Worm (Caenorhabditis elegans) whole organism, L1 larva: ENCODE data around the gene Y65A5A.24.

Source experiments
- C16A3.4 ChIP-seq: fragments of 150-350 bp; optimal IDR thresholded peaks from 2 replicates; lab custom pipeline; 2014; ENCODE audit warnings: missing biosample characterization, missing genetic modification characterization
- Y116A8C.19 ChIP-seq: sonication (generic microtip); optimal IDR thresholded peaks from 2 replicates; lab custom pipeline; 2016; ENCODE audit warnings: missing compliant biosample characterization, missing genetic modification characterization, borderline replicate concordance
- aly-2 ChIP-seq: fragments of 150-350 bp; optimal IDR thresholded peaks from 2 replicates; lab custom pipeline; 2014; ENCODE audit warnings: missing biosample characterization, missing genetic modification characterization
- ama-1 ChIP-seq: fragments of 150-350 bp; optimal IDR thresholded peaks from 2 replicates; lab custom pipeline; 2014
- blmp-1 ChIP-seq: fragments of 150-350 bp; optimal IDR thresholded peaks from 2 replicates; lab custom pipeline; 2014; ENCODE audit warnings: missing biosample characterization, missing genetic modification characterization
- ceh-63 ChIP-seq: fragments of 200-800 bp; sonication (Bioruptor generic); optimal IDR thresholded peaks from 2 replicates; lab custom pipeline; 2018; ENCODE audit warnings: mild to moderate bottlenecking, missing genetic modification characterization, missing compliant biosample characterization
- ceh-82 ChIP-seq, 3 experiments: fragments of 150-350 bp in 1 of 3; sonication (generic microtip) in 2 of 3; optimal IDR thresholded peaks; 2 replicates each; lab custom pipeline; 2014 to 2017; ENCODE audit warnings: missing biosample characterization in 3 of 3, missing genetic modification characterization in 3 of 3
- ces-1 ChIP-seq: fragments of 150-350 bp; optimal IDR thresholded peaks from 2 replicates; lab custom pipeline; 2014; ENCODE audit warnings: missing biosample characterization, missing genetic modification reagents, missing genetic modification characterization
- dpl-1 ChIP-seq, 3 experiments: fragments of 150-350 bp in 2 of 3; sonication (generic microtip) in 1 of 3; optimal IDR thresholded peaks; 2 replicates each; lab custom pipeline; 2014 to 2017; ENCODE audit warnings: missing biosample characterization in 3 of 3, missing genetic modification characterization in 3 of 3, missing genetic modification reagents in 3 of 3
- dsc-1 ChIP-seq: sonication (generic microtip); optimal IDR thresholded peaks from 2 replicates; lab custom pipeline; 2016; ENCODE audit warnings: mild to moderate bottlenecking, missing genetic modification characterization, missing compliant biosample characterization
- efl-1 ChIP-seq, 4 experiments: fragments of 150-350 bp; optimal IDR thresholded peaks in 3 of 4; peaks in 1 of 4; 1 replicate in 1 of 4; 2 replicates in 3 of 4; lab custom pipeline; 2014; ENCODE audit warnings: missing biosample characterization in 2 of 4, missing genetic modification characterization in 2 of 4, missing genetic modification reagents in 2 of 4
- efl-3 ChIP-seq: fragments of 200-800 bp; sonication (Bioruptor generic); optimal IDR thresholded peaks from 2 replicates; lab custom pipeline; 2018; ENCODE audit warnings: mild to moderate bottlenecking, missing genetic modification characterization, missing compliant biosample characterization
- egl-27 ChIP-seq, 2 experiments: fragments of 150-350 bp in 1 of 2; sonication (generic microtip); optimal IDR thresholded peaks; 3 replicates each; lab custom pipeline; 2017 to 2018; ENCODE audit warnings: missing biosample characterization in 2 of 2, missing genetic modification characterization in 2 of 2, missing genetic modification reagents in 2 of 2
- elt-2 ChIP-seq: sonication (generic microtip); optimal IDR thresholded peaks from 2 replicates; lab custom pipeline; 2016; ENCODE audit warnings: missing genetic modification characterization, mild to moderate bottlenecking, inconsistent platforms, missing compliant biosample characterization, missing genetic modification reagents
- fkh-10 ChIP-seq: sonication (generic microtip); optimal IDR thresholded peaks from 2 replicates; lab custom pipeline; 2017; ENCODE audit warnings: missing biosample characterization, missing genetic modification reagents, missing genetic modification characterization
- fkh-8 ChIP-seq: sonication (generic microtip); optimal IDR thresholded peaks from 2 replicates; lab custom pipeline; 2016; ENCODE audit warnings: mild to moderate bottlenecking, missing genetic modification characterization, missing compliant biosample characterization
- irx-1 ChIP-seq: sonication (generic microtip); optimal IDR thresholded peaks from 2 replicates; lab custom pipeline; 2016; ENCODE audit warnings: missing genetic modification characterization, missing compliant biosample characterization
- isw-1 ChIP-seq: fragments of 200-800 bp; sonication (Bioruptor generic); IDR thresholded peaks from 2 replicates; pipeline ENCODE4 v1.3.6; 2022; ENCODE audit warnings: missing genetic modification characterization, missing compliant biosample characterization
- lin-14 ChIP-seq: fragments of 200-800 bp; sonication (Bioruptor generic); optimal IDR thresholded peaks from 2 replicates; lab custom pipeline; 2018; ENCODE audit warnings: mild to moderate bottlenecking, missing genetic modification characterization, moderate library complexity, missing compliant biosample characterization
- lin-35 ChIP-seq, 2 experiments: fragments of 150-350 bp; optimal IDR thresholded peaks; 2 replicates each; lab custom pipeline; 2014; ENCODE audit warnings: missing biosample characterization in 2 of 2, missing genetic modification characterization in 2 of 2, missing genetic modification reagents in 2 of 2
- lin-39 ChIP-seq: fragments of 150-350 bp; optimal IDR thresholded peaks from 2 replicates; lab custom pipeline; 2014; ENCODE audit warnings: missing biosample characterization, missing genetic modification reagents, missing genetic modification characterization
- lir-3 ChIP-seq: sonication (generic microtip); optimal IDR thresholded peaks from 2 replicates; lab custom pipeline; 2016; ENCODE audit warnings: mild to moderate bottlenecking, missing genetic modification characterization, moderate library complexity, missing compliant biosample characterization; ENCODE audit not compliant: poor library complexity
- mab-9 ChIP-seq: fragments of 200-800 bp; sonication (Bioruptor generic); IDR thresholded peaks from 2 replicates; pipeline ENCODE4 v1.3.6; 2022; ENCODE audit warnings: missing genetic modification reagents, missing genetic modification characterization, missing compliant biosample characterization
- mdl-1 ChIP-seq, 2 experiments: fragments of 150-350 bp; optimal IDR thresholded peaks; 2 replicates each; lab custom pipeline; 2014 to 2017; ENCODE audit warnings: missing biosample characterization in 2 of 2, missing genetic modification characterization in 2 of 2, inconsistent platforms in 1 of 2
- mef-2 ChIP-seq: fragments of 150-350 bp; optimal IDR thresholded peaks from 2 replicates; lab custom pipeline; 2014; ENCODE audit warnings: missing biosample characterization, missing genetic modification characterization
- mep-1 ChIP-seq: fragments of 150-350 bp; optimal IDR thresholded peaks from 2 replicates; lab custom pipeline; 2014; ENCODE audit warnings: missing biosample characterization, missing genetic modification characterization
- nhr-11 ChIP-seq: fragments of 150-350 bp; optimal IDR thresholded peaks from 2 replicates; lab custom pipeline; 2014; ENCODE audit warnings: missing biosample characterization, missing genetic modification characterization
- nhr-12 ChIP-seq: sonication (generic microtip); optimal IDR thresholded peaks from 2 replicates; lab custom pipeline; 2017; ENCODE audit warnings: missing biosample characterization, missing genetic modification characterization
- nhr-19 ChIP-seq: fragments of 200-800 bp; sonication (Bioruptor generic); conservative IDR thresholded peaks from 2 replicates; pipeline ENCODE4 v1.3.6; 2022; ENCODE audit warnings: missing genetic modification characterization, missing compliant biosample characterization
- nhr-237 ChIP-seq: fragments of 150-350 bp; optimal IDR thresholded peaks from 2 replicates; lab custom pipeline; 2014; ENCODE audit warnings: missing biosample characterization, missing genetic modification characterization
- nhr-47 ChIP-seq: sonication (generic microtip); optimal IDR thresholded peaks from 2 replicates; lab custom pipeline; 2016; ENCODE audit warnings: mild to moderate bottlenecking, missing genetic modification characterization, moderate library complexity, missing compliant biosample characterization
- nhr-71 ChIP-seq: sonication (generic microtip); optimal IDR thresholded peaks from 2 replicates; lab custom pipeline; 2016; ENCODE audit warnings: mild to moderate bottlenecking, missing genetic modification characterization, moderate library complexity, missing compliant biosample characterization
- nhr-84 ChIP-seq: sonication (generic microtip); optimal IDR thresholded peaks from 2 replicates; lab custom pipeline; 2017; ENCODE audit warnings: missing biosample characterization, missing genetic modification characterization
- pag-3 ChIP-seq: sonication (generic microtip); optimal IDR thresholded peaks from 2 replicates; lab custom pipeline; 2017; ENCODE audit warnings: missing genetic modification characterization, mild to moderate bottlenecking, missing compliant biosample characterization, antibody characterized with exemption, borderline replicate concordance; ENCODE audit not compliant: insufficient read depth
- rnt-1 ChIP-seq: sonication (generic microtip); optimal IDR thresholded peaks from 2 replicates; lab custom pipeline; 2016; ENCODE audit warnings: mild to moderate bottlenecking, missing genetic modification characterization, moderate library complexity, missing compliant biosample characterization
- swsn-7 ChIP-seq: sonication (generic microtip); optimal IDR thresholded peaks from 2 replicates; lab custom pipeline; 2016; ENCODE audit warnings: missing genetic modification characterization, missing compliant biosample characterization
- tbx-2 ChIP-seq: sonication (generic microtip); optimal IDR thresholded peaks from 2 replicates; lab custom pipeline; 2016; ENCODE audit warnings: missing genetic modification characterization, missing compliant biosample characterization
- tlp-1 ChIP-seq: fragments of 150-350 bp; optimal IDR thresholded peaks from 2 replicates; lab custom pipeline; 2014; ENCODE audit warnings: missing biosample characterization, missing genetic modification characterization
- unc-130 ChIP-seq: fragments of 150-350 bp; optimal IDR thresholded peaks from 2 replicates; lab custom pipeline; 2017; ENCODE audit warnings: missing biosample characterization, missing genetic modification characterization, inconsistent platforms
- unc-30 ChIP-seq: sonication (generic microtip); optimal IDR thresholded peaks from 2 replicates; lab custom pipeline; 2017; ENCODE audit warnings: missing biosample characterization, missing genetic modification characterization
- unc-98 ChIP-seq: fragments of 200-800 bp; sonication (Bioruptor generic); IDR thresholded peaks from 2 replicates; pipeline ENCODE4 v1.3.6; 2022; ENCODE audit warnings: missing genetic modification characterization, missing compliant biosample characterization
- vab-15 ChIP-seq: sonication (generic microtip); optimal IDR thresholded peaks from 2 replicates; lab custom pipeline; 2017; ENCODE audit warnings: missing genotype, mild to moderate bottlenecking, missing genetic modification characterization, missing compliant biosample characterization
- zag-1 ChIP-seq: fragments of 150-350 bp; optimal IDR thresholded peaks from 2 replicates; lab custom pipeline; 2014; ENCODE audit warnings: missing biosample characterization, missing genetic modification characterization
- zip-4 ChIP-seq: fragments of 200-800 bp; sonication (Bioruptor generic); optimal IDR thresholded peaks from 2 replicates; lab custom pipeline; 2018; ENCODE audit warnings: mild to moderate bottlenecking, missing genetic modification characterization, moderate library complexity, missing compliant biosample characterization
- ztf-11 ChIP-seq, 2 experiments: sonication (generic microtip); optimal IDR thresholded peaks; 2 replicates each; lab custom pipeline; 2016 to 2017; ENCODE audit warnings: missing genetic modification characterization in 2 of 2, missing biosample characterization in 1 of 2, missing compliant biosample characterization in 1 of 2
- ztf-4 ChIP-seq: fragments of 150-350 bp; optimal IDR thresholded peaks from 2 replicates; lab custom pipeline; 2014; ENCODE audit warnings: missing biosample characterization, missing genetic modification characterization

The Y65A5A.24 gene

DNA sequence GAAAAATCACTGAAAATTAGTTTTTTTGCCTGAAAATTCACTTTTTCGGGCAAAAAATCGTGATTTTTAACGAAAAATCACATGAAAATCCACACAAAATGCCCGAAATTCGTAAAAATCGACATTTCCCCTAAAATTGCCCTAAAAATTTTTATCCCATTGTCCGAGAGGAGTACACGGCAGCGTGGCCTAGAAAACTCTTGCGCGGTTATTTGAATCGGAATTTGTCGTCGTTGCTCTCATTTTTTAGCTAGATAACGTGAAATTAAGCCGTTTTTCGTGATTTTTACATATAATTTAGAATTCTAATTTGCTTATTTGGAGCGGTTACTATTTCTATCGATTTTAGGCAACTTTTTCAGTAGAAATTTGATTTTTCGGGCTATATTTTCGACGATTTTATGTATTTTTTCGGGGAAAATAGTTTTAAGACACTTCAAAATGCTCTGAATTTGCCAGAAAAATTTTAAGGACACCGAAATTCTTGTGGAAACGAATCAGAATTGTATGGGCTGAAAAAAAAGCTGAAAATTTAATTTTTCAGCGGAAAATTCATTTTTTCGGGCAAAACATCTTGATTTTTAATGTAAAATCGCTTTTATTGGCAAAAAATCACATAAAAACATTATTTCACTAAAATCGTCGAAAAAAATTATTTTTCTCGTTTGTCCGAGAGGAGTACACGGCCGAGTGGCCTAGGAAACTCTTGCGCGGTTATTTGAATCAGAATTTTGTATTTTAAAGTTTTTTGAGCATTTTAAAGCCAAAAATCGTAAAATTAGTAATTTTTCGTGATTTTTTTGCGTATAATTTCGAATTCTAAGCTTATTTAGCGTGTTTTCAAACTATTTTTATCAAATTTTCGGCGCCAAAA is 21.6 kb downstream of the Y65A5A.24 start (continued):
- peak; percentile 100 for TF ChIP-seq rnt-1 (tag; lab: Kevin White, UChicago)
- no peak for TF ChIP-seq mef-2 (tag; lab: Kevin White, UChicago)
- TF ChIP-seq elt-2: peak; percentile 72
- TF ChIP-seq mep-1 (tag; lab: Kevin White, UChicago): peak; percentile 67
- TF ChIP-seq isw-1: peak; percentile 73
- TF ChIP-seq lir-3 (tag; lab: Kevin White, UChicago): peak; percentile 98
- TF ChIP-seq aly-2: peak; percentile 62
- TF ChIP-seq unc-98 (GFP tag; lab: Robert Waterston, UW): peak; percentile 96
- peak; percentile 73 to 76 (median 74) for TF ChIP-seq ceh-82 (tag; optimal IDR thresholded peaks at IDR 0.05; lab: Kevin White, UChicago)
- TF ChIP-seq nhr-11 (tag; lab: Kevin White, UChicago): peak; percentile 45

DNA sequence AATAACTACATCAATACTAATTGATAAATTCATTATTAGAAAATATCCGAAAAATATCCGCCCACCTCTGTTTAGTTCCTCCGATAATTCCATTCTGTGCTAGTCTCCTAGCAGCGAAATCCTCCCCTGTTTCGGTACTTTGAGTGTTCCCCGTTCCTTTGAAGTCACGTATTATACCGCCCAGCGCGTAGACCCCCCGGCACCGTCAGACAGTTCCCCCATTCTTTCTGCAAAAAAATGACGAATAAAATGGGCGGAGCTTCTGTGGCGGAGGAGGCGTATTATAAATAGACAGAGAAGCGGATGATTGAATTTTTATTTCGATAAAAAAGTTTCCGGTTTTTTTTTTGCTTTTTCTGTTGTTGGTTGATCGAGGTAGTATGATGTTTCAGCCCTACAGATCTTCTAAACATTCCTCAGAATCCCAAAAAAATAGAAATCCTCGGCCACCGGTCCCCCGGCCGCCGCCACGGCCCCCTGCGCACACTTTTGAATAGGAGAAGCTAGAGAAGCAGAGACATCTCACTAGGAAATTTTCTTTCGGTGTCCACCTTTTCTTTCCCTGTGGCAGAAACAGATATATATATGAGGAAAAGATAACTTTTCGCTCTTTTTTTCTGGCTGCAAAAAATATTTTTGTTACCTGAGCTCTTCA is 28.3 kb downstream of the Y65A5A.24 start:
- no peak for TF ChIP-seq dsc-1 (tag; lab: Kevin White, UChicago)
- TF ChIP-seq fkh-10 (GFP tag; lab: Kevin White, UChicago): no peak
- no peak for TF ChIP-seq irx-1 (tag; lab: Kevin White, UChicago)
- TF ChIP-seq tbx-2: no peak
- peak; percentile 4 for TF ChIP-seq blmp-1
- no peak for TF ChIP-seq ztf-11 (tag; optimal IDR thresholded peaks at IDR 0.05; lab: Kevin White, UChicago)
- TF ChIP-seq zag-1 (tag; lab: Kevin White, UChicago): no peak
- peak; percentile 16 to 26 for TF ChIP-seq efl-1 (optimal IDR thresholded peaks at IDR 0.05; lab: Kevin White, UChicago)
- TF ChIP-seq efl-1 (GFP tag; optimal IDR thresholded peaks at IDR 0.05 in 1 of 2; lab: Kevin White, UChicago): peak in 1 of 2 experiments; percentile 59
- no peak for TF ChIP-seq nhr-84 (tag; lab: Kevin White, UChicago)
- TF ChIP-seq nhr-11 (tag; lab: Kevin White, UChicago): no peak
- peak; percentile 56 for TF ChIP-seq lin-14
- no peak for TF ChIP-seq tlp-1 (tag; lab: Kevin White, UChicago)
- TF ChIP-seq vab-15 (tag; lab: Kevin White, UChicago): no peak
- TF ChIP-seq zip-4 (GFP tag; lab: Kevin White, UChicago): no peak
- peak in 2 of 3 experiments; percentile 15 to 57 for TF ChIP-seq dpl-1 (GFP tag; optimal IDR thresholded peaks at IDR 0.05; lab: Kevin White, UChicago)
- no peak for TF ChIP-seq lin-39 (tag; lab: Kevin White, UChicago)
- TF ChIP-seq nhr-237 (tag; lab: Kevin White, UChicago): no peak
- TF ChIP-seq ztf-4: no peak
- TF ChIP-seq nhr-12 (tag; lab: Kevin White, UChicago): no peak
- no peak for TF ChIP-seq ceh-63 (GFP tag; lab: Kevin White, UChicago)
- no peak for TF ChIP-seq ama-1 (lab: Kevin White, UChicago)
- no peak for TF ChIP-seq egl-27 (tag; optimal IDR thresholded peaks at IDR 0.05; lab: Kevin White, UChicago)
- TF ChIP-seq Y116A8C.19 (tag; lab: Kevin White, UChicago): no peak
- no peak for TF ChIP-seq efl-3 (GFP tag; lab: Kevin White, UChicago)
- no peak for TF ChIP-seq swsn-7 (tag; lab: Kevin White, UChicago)
- TF ChIP-seq nhr-71 (tag; lab: Kevin White, UChicago): peak; percentile 15
- no peak for TF ChIP-seq nhr-19 (GFP tag; lab: Robert Waterston, UW)
- no peak for TF ChIP-seq nhr-47 (tag; lab: Kevin White, UChicago)
- TF ChIP-seq pag-3 (tag; lab: Kevin White, UChicago): no peak
- peak; percentile 24 for TF ChIP-seq mep-1 (tag; lab: Kevin White, UChicago)
- TF ChIP-seq ces-1 (GFP tag; lab: Kevin White, UChicago): no peak
- TF ChIP-seq unc-130 (tag; lab: Kevin White, UChicago): no peak
- TF ChIP-seq aly-2: no peak
- no peak for TF ChIP-seq unc-30 (tag; lab: Kevin White, UChicago)
- no peak for TF ChIP-seq lir-3 (tag; lab: Kevin White, UChicago)
- TF ChIP-seq lin-35 (GFP tag; optimal IDR thresholded peaks at IDR 0.05; lab: Kevin White, UChicago): peak in 1 of 2 experiments; percentile 38
- no peak for TF ChIP-seq unc-98 (GFP tag; lab: Robert Waterston, UW)
- no peak for TF ChIP-seq mab-9 (GFP tag; lab: Robert Waterston, UW)
- TF ChIP-seq fkh-8 (tag; lab: Kevin White, UChicago): peak; percentile 49
- TF ChIP-seq mdl-1 (tag; optimal IDR thresholded peaks at IDR 0.05; lab: Kevin White, UChicago): no peak
- peak in 1 of 3 experiments; percentile 23 for TF ChIP-seq ceh-82 (tag; optimal IDR thresholded peaks at IDR 0.05; lab: Kevin White, UChicago)
- no peak for TF ChIP-seq C16A3.4 (tag; lab: Kevin White, UChicago)
